Worm (Caenorhabditis elegans) whole organism, L1 larva: Measurements from ENCODE around the gene C06A8.8.

Experiments
- C34B4.2 ChIP-seq: sonication (generic microtip); optimal IDR thresholded peaks from 2 replicates; lab custom pipeline; 2017; ENCODE audit warnings: mild to moderate bottlenecking, missing genetic modification characterization, missing compliant biosample characterization
- F16B12.6 ChIP-seq: fragments of 150-350 bp; optimal IDR thresholded peaks from 2 replicates; lab custom pipeline; 2014; ENCODE audit warnings: missing biosample characterization, missing genetic modification characterization
- blmp-1 ChIP-seq: fragments of 150-350 bp; optimal IDR thresholded peaks from 2 replicates; lab custom pipeline; 2014; ENCODE audit warnings: missing biosample characterization, missing genetic modification characterization
- ceh-8 ChIP-seq: fragments of 200-800 bp; sonication (Bioruptor generic); optimal IDR thresholded peaks from 2 replicates; lab custom pipeline; 2018; ENCODE audit warnings: mild to moderate bottlenecking, missing genetic modification characterization, moderate library complexity, missing compliant biosample characterization
- ceh-82 ChIP-seq, 3 experiments: fragments of 150-350 bp in 1 of 3; sonication (generic microtip) in 2 of 3; optimal IDR thresholded peaks; 2 replicates each; lab custom pipeline; 2014 to 2017; ENCODE audit warnings: missing biosample characterization in 3 of 3, missing genetic modification characterization in 3 of 3
- ceh-90 ChIP-seq: sonication (generic microtip); optimal IDR thresholded peaks from 2 replicates; lab custom pipeline; 2016; ENCODE audit warnings: missing genetic modification characterization, missing compliant biosample characterization
- dsc-1 ChIP-seq: sonication (generic microtip); optimal IDR thresholded peaks from 2 replicates; lab custom pipeline; 2016; ENCODE audit warnings: mild to moderate bottlenecking, missing genetic modification characterization, missing compliant biosample characterization
- efl-1 ChIP-seq, 4 experiments: fragments of 150-350 bp; optimal IDR thresholded peaks in 3 of 4; peaks in 1 of 4; 1 replicate in 1 of 4; 2 replicates in 3 of 4; lab custom pipeline; 2014; ENCODE audit warnings: missing biosample characterization in 2 of 4, missing genetic modification characterization in 2 of 4, missing genetic modification reagents in 2 of 4
- elt-2 ChIP-seq: sonication (generic microtip); optimal IDR thresholded peaks from 2 replicates; lab custom pipeline; 2016; ENCODE audit warnings: missing genetic modification characterization, mild to moderate bottlenecking, inconsistent platforms, missing compliant biosample characterization, missing genetic modification reagents
- elt-3 ChIP-seq, 6 experiments: fragments of 150-350 bp in 1 of 6; sonication (generic microtip); optimal IDR thresholded peaks; 2 replicates each; lab custom pipeline; 2017 to 2018; ENCODE audit warnings: missing biosample characterization in 6 of 6, missing genetic modification characterization in 6 of 6, inconsistent platforms in 1 of 6
- fos-1 ChIP-seq: fragments of 150-350 bp; optimal IDR thresholded peaks from 2 replicates; lab custom pipeline; 2014; ENCODE audit warnings: missing biosample characterization, missing genetic modification characterization
- grh-1 ChIP-seq: fragments of 200-800 bp; sonication (Bioruptor generic); IDR thresholded peaks from 2 replicates; pipeline ENCODE4 v1.3.6; 2022; ENCODE audit warnings: missing genetic modification reagents, missing genetic modification characterization, missing compliant biosample characterization
- hpl-2 ChIP-seq: fragments of 150-350 bp; optimal IDR thresholded peaks from 2 replicates; lab custom pipeline; 2014; ENCODE audit warnings: missing biosample characterization, missing genetic modification reagents, missing genetic modification characterization
- irx-1 ChIP-seq: sonication (generic microtip); optimal IDR thresholded peaks from 2 replicates; lab custom pipeline; 2016; ENCODE audit warnings: missing genetic modification characterization, missing compliant biosample characterization
- jun-1 ChIP-seq: fragments of 150-350 bp; optimal IDR thresholded peaks from 2 replicates; lab custom pipeline; 2014; ENCODE audit warnings: missing biosample characterization, missing genetic modification reagents, missing genetic modification characterization
- lin-13 ChIP-seq: fragments of 150-350 bp; optimal IDR thresholded peaks from 2 replicates; lab custom pipeline; 2014; ENCODE audit warnings: missing biosample characterization, missing genetic modification reagents, missing genetic modification characterization
- lin-14 ChIP-seq: fragments of 200-800 bp; sonication (Bioruptor generic); optimal IDR thresholded peaks from 2 replicates; lab custom pipeline; 2018; ENCODE audit warnings: mild to moderate bottlenecking, missing genetic modification characterization, moderate library complexity, missing compliant biosample characterization
- lin-15B ChIP-seq: fragments of 150-350 bp; sonication (generic microtip); optimal IDR thresholded peaks from 3 replicates; lab custom pipeline; 2014; ENCODE audit warnings: missing biosample characterization, missing genetic modification characterization
- lin-35 ChIP-seq, 2 experiments: fragments of 150-350 bp; optimal IDR thresholded peaks; 2 replicates each; lab custom pipeline; 2014; ENCODE audit warnings: missing biosample characterization in 2 of 2, missing genetic modification characterization in 2 of 2, missing genetic modification reagents in 2 of 2
- lsy-2 ChIP-seq, 2 experiments: fragments of 150-350 bp; optimal IDR thresholded peaks; 2 replicates each; lab custom pipeline; 2014; ENCODE audit warnings: missing biosample characterization in 2 of 2, missing genetic modification characterization in 2 of 2
- mab-9 ChIP-seq: fragments of 200-800 bp; sonication (Bioruptor generic); IDR thresholded peaks from 2 replicates; pipeline ENCODE4 v1.3.6; 2022; ENCODE audit warnings: missing genetic modification reagents, missing genetic modification characterization, missing compliant biosample characterization
- mdl-1 ChIP-seq, 2 experiments: fragments of 150-350 bp; optimal IDR thresholded peaks; 2 replicates each; lab custom pipeline; 2014 to 2017; ENCODE audit warnings: missing biosample characterization in 2 of 2, missing genetic modification characterization in 2 of 2, inconsistent platforms in 1 of 2
- mef-2 ChIP-seq: fragments of 150-350 bp; optimal IDR thresholded peaks from 2 replicates; lab custom pipeline; 2014; ENCODE audit warnings: missing biosample characterization, missing genetic modification characterization
- mep-1 ChIP-seq: fragments of 150-350 bp; optimal IDR thresholded peaks from 2 replicates; lab custom pipeline; 2014; ENCODE audit warnings: missing biosample characterization, missing genetic modification characterization
- nhr-11 ChIP-seq: fragments of 150-350 bp; optimal IDR thresholded peaks from 2 replicates; lab custom pipeline; 2014; ENCODE audit warnings: missing biosample characterization, missing genetic modification characterization
- nhr-19 ChIP-seq: fragments of 200-800 bp; sonication (Bioruptor generic); conservative IDR thresholded peaks from 2 replicates; pipeline ENCODE4 v1.3.6; 2022; ENCODE audit warnings: missing genetic modification characterization, missing compliant biosample characterization
- nhr-20 ChIP-seq: sonication (generic microtip); optimal IDR thresholded peaks from 2 replicates; lab custom pipeline; 2016; ENCODE audit warnings: mild to moderate bottlenecking, missing genetic modification characterization, missing compliant biosample characterization
- nhr-237 ChIP-seq: fragments of 150-350 bp; optimal IDR thresholded peaks from 2 replicates; lab custom pipeline; 2014; ENCODE audit warnings: missing biosample characterization, missing genetic modification characterization
- nhr-47 ChIP-seq: sonication (generic microtip); optimal IDR thresholded peaks from 2 replicates; lab custom pipeline; 2016; ENCODE audit warnings: mild to moderate bottlenecking, missing genetic modification characterization, moderate library complexity, missing compliant biosample characterization
- nhr-71 ChIP-seq: sonication (generic microtip); optimal IDR thresholded peaks from 2 replicates; lab custom pipeline; 2016; ENCODE audit warnings: mild to moderate bottlenecking, missing genetic modification characterization, moderate library complexity, missing compliant biosample characterization
- nhr-85 ChIP-seq: sonication (generic microtip); peaks from one replicate; lab custom pipeline; 2016; ENCODE audit warnings: missing genetic modification characterization, inconsistent platforms, missing compliant biosample characterization
- nhr-90 ChIP-seq: sonication (generic microtip); optimal IDR thresholded peaks from 2 replicates; lab custom pipeline; 2016; ENCODE audit warnings: mild to moderate bottlenecking, missing genetic modification characterization, missing compliant biosample characterization; ENCODE audit not compliant: poor library complexity
- pag-3 ChIP-seq: sonication (generic microtip); optimal IDR thresholded peaks from 2 replicates; lab custom pipeline; 2017; ENCODE audit warnings: missing genetic modification characterization, mild to moderate bottlenecking, missing compliant biosample characterization, antibody characterized with exemption, borderline replicate concordance; ENCODE audit not compliant: insufficient read depth
- pqm-1 ChIP-seq: sonication (generic microtip); optimal IDR thresholded peaks from 3 replicates; lab custom pipeline; 2017; ENCODE audit warnings: missing biosample characterization, missing genetic modification characterization
- rnt-1 ChIP-seq: sonication (generic microtip); optimal IDR thresholded peaks from 2 replicates; lab custom pipeline; 2016; ENCODE audit warnings: mild to moderate bottlenecking, missing genetic modification characterization, moderate library complexity, missing compliant biosample characterization
- sptf-1 ChIP-seq: fragments of 150-350 bp; optimal IDR thresholded peaks from 2 replicates; lab custom pipeline; 2014; ENCODE audit warnings: missing biosample characterization, missing genetic modification characterization
- swsn-7 ChIP-seq: sonication (generic microtip); optimal IDR thresholded peaks from 2 replicates; lab custom pipeline; 2016; ENCODE audit warnings: missing genetic modification characterization, missing compliant biosample characterization
- tbx-2 ChIP-seq: sonication (generic microtip); optimal IDR thresholded peaks from 2 replicates; lab custom pipeline; 2016; ENCODE audit warnings: missing genetic modification characterization, missing compliant biosample characterization
- tlp-1 ChIP-seq: fragments of 150-350 bp; optimal IDR thresholded peaks from 2 replicates; lab custom pipeline; 2014; ENCODE audit warnings: missing biosample characterization, missing genetic modification characterization
- unc-62 ChIP-seq: fragments of 150-350 bp; optimal IDR thresholded peaks from 2 replicates; lab custom pipeline; 2014; ENCODE audit warnings: missing biosample characterization, missing genetic modification reagents, missing genetic modification characterization
- unc-86 ChIP-seq: sonication (generic microtip); optimal IDR thresholded peaks from 2 replicates; lab custom pipeline; 2016; ENCODE audit warnings: missing genetic modification characterization, missing compliant biosample characterization
- vab-15 ChIP-seq: sonication (generic microtip); optimal IDR thresholded peaks from 2 replicates; lab custom pipeline; 2017; ENCODE audit warnings: missing genotype, mild to moderate bottlenecking, missing genetic modification characterization, missing compliant biosample characterization
- zip-4 ChIP-seq: fragments of 200-800 bp; sonication (Bioruptor generic); optimal IDR thresholded peaks from 2 replicates; lab custom pipeline; 2018; ENCODE audit warnings: mild to moderate bottlenecking, missing genetic modification characterization, moderate library complexity, missing compliant biosample characterization
- ztf-11 ChIP-seq, 2 experiments: sonication (generic microtip); optimal IDR thresholded peaks; 2 replicates each; lab custom pipeline; 2016 to 2017; ENCODE audit warnings: missing genetic modification characterization in 2 of 2, missing biosample characterization in 1 of 2, missing compliant biosample characterization in 1 of 2
- ztf-4 ChIP-seq: fragments of 150-350 bp; optimal IDR thresholded peaks from 2 replicates; lab custom pipeline; 2014; ENCODE audit warnings: missing biosample characterization, missing genetic modification characterization

The C06A8.8 gene

DNA sequence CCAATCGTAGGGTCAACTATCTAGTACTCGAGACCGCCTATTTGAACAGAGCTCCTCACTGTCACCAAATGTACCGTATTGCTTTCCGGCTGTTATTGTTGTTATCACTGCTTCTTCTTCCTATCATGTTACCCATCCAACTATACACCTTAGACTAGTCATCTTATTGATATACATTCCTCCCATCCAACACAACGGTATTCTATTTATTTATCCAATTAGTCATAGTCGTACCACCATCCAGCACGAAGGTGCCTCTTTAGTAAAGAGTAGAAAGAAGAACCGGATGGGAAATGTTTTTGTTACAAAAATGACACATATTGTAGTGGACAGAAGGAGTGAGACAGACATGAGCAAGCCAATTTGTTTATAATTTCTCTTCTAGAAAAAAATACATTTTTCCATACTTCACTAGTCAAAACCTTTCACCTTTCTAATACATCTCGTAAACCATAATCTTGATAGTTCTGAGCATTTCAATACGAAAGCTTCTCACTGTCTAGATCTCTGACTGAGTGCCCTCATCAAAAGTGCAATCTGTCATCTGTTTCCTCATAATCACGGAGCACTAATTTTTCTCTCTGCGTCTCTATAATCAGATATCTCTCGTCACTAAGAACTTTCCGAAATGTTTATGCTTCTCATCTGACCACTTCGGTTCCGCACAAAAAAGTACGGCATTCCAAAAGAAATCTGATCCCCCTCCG, 38.5 kb upstream of the C06A8.8 start:
- no peak for TF ChIP-seq pag-3 (tag; lab: Kevin White, UChicago)
- no peak for TF ChIP-seq efl-1 (optimal IDR thresholded peaks at IDR 0.05; lab: Kevin White, UChicago)
- peak in 1 of 2 experiments; percentile 50 for TF ChIP-seq efl-1 (GFP tag; optimal IDR thresholded peaks at IDR 0.05 in 1 of 2; lab: Kevin White, UChicago)
- TF ChIP-seq, all 84 proteins: peak for 1

DNA sequence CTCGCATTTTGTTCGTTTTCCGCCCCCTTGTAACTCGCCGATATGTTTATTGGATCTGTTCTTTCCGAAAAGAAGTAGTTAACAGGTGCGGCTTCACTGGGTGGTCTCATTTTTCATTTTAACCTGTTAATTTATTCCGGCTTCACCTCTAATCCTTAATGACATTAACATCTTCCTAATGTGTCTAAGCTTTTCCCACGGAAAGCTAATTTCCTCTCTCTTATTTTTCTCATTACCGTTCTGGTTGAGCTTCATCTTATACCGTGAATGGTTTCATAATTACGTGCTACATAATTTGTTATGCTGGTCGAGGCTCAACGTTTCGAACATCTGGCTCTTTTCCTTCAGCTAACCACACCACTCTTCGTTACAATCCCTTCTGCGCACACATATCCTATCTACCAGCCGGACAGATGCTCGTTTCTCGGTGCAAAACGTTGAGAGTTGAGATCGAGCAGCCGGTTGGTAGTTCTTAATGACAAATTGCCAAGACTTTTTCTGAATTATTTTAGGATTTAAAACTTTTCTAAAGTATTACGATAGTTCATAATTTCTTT, 37.6 kb upstream of the C06A8.8 start:
- TF ChIP-seq vab-15 (tag; lab: Kevin White, UChicago) = no peak
- TF ChIP-seq rnt-1 (tag; lab: Kevin White, UChicago) = no peak
- no peak for TF ChIP-seq efl-1 (optimal IDR thresholded peaks at IDR 0.05; lab: Kevin White, UChicago)
- peak in 1 of 2 experiments; percentile 38 for TF ChIP-seq efl-1 (GFP tag; optimal IDR thresholded peaks at IDR 0.05 in 1 of 2; lab: Kevin White, UChicago)

DNA sequence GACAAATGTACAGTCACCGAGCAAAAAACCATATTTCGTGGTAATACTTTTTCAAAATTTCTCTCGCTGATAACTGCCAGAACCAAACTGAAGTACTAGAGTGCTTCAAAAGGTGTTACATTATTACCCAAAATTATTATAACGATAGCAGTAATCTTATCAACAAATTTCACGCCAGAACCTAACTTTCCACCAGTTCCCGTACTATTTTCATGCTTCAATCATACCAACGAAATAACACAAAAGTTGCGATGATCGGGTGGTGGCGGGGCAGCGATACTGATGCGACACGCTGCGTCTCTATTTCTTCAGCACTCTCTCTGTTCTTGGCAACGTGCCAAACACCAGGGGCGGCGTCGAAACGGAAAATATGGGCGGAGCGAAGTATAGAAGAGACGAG, 37.1 kb upstream of the C06A8.8 start:
- TF ChIP-seq ceh-82 (tag; optimal IDR thresholded peaks at IDR 0.05; lab: Kevin White, UChicago) (no peak), lin-15B (tag; lab: Kevin White, UChicago) (no peak), ztf-11 (tag; optimal IDR thresholded peaks at IDR 0.05; lab: Kevin White, UChicago) (no peak), lin-13 (no peak), dsc-1 (no peak), nhr-11 (tag; lab: Kevin White, UChicago) (no peak), unc-86 (tag; lab: Kevin White, UChicago) (no peak), swsn-7 (tag; lab: Kevin White, UChicago) (peak; percentile 40), F16B12.6 (tag; lab: Kevin White, UChicago) (no peak), zip-4 (no peak), sptf-1 (tag; lab: Kevin White, UChicago) (no peak), C34B4.2 (tag; lab: Kevin White, UChicago) (no peak), tbx-2 (tag; lab: Kevin White, UChicago) (peak; percentile 7), ztf-4 (tag; lab: Kevin White, UChicago) (no peak), nhr-237 (tag; lab: Kevin White, UChicago) (no peak), lsy-2 (tag; optimal IDR thresholded peaks at IDR 0.05; lab: Kevin White, UChicago) (peak; percentile 17 to 20), rnt-1 (tag; lab: Kevin White, UChicago) (peak; percentile 66), hpl-2 (GFP tag; lab: Kevin White, UChicago) (no peak), ceh-90 (tag; lab: Kevin White, UChicago) (no peak), elt-2 (tag; lab: Kevin White, UChicago) (peak; percentile 94), fos-1 (no peak), blmp-1 (tag; lab: Kevin White, UChicago) (peak; percentile 57), mdl-1 (tag; optimal IDR thresholded peaks at IDR 0.05; lab: Kevin White, UChicago) (peak in 1 of 2 experiments; percentile 39), grh-1 (GFP tag; lab: Robert Waterston, UW) (0 out of 2 replicates have a peak, but pooled peaks have one; percentile 6), nhr-90 (tag; lab: Kevin White, UChicago) (peak; percentile 55), lin-14 (GFP tag; lab: Kevin White, UChicago) (peak; percentile 78), mef-2 (tag; lab: Kevin White, UChicago) (no peak), irx-1 (tag; lab: Kevin White, UChicago) (peak; percentile 13), nhr-20 (peak; percentile 52), nhr-71 (peak; percentile 70), mep-1 (tag; lab: Kevin White, UChicago) (no peak), efl-1 (optimal IDR thresholded peaks at IDR 0.05; lab: Kevin White, UChicago) (peak in 1 of 2 experiments; percentile 13), efl-1 (GFP tag; optimal IDR thresholded peaks at IDR 0.05 in 1 of 2; lab: Kevin White, UChicago) (peak in 1 of 2 experiments; percentile 94), pqm-1 (peak; percentile 38), elt-3 (tag; optimal IDR thresholded peaks at IDR 0.05; lab: Kevin White, UChicago) (peak in 1 of 6 experiments; percentile 4), ceh-8 (no peak), jun-1 (tag; lab: Kevin White, UChicago) (no peak), nhr-85 (tag; lab: Kevin White, UChicago) (peak; percentile 86), mab-9 (GFP tag; lab: Robert Waterston, UW) (no peak), nhr-19 (GFP tag; lab: Robert Waterston, UW) (peak; percentile 58), unc-62 (GFP tag; lab: Kevin White, UChicago) (no peak), lin-35 (GFP tag; optimal IDR thresholded peaks at IDR 0.05; lab: Kevin White, UChicago) (peak in 1 of 2 experiments; percentile 61), tlp-1 (tag; lab: Kevin White, UChicago) (peak; percentile 25), nhr-47 (tag; lab: Kevin White, UChicago) (peak; percentile 36)
